Worm (Caenorhabditis elegans): ENCODE data around the gene K08F8.7.

DNA sequence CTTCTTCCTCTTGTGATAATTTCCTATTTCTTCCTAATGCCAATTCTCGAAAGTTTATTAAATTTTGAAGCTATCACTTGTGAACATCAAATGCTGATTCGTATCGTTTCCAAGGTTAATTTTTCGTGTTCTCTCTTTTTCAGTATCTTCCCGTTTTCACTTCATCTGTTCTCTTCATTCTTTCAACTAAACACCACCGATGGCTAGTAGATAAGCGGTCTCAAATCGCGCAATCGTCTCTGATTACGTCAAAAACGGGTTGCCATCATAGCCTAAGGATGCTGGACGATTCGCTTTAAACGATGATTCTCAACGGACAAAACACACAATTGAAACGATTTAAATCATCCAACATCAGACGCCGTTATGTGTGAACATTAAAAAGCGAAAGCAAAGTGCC lies 37.6 kb downstream of the K08F8.7 start:
- TF ChIP-seq ztf-11 (tag; optimal IDR thresholded peaks at IDR 0.05) (no peak), snpc-4 (tag; optimal IDR thresholded peaks at IDR 0.05) (no peak), lin-13 (GFP tag; optimal IDR thresholded peaks at IDR 0.05) (no peak), ama-1 (optimal IDR thresholded peaks at IDR 0.05) (no peak), nhr-77 (tag; optimal IDR thresholded peaks at IDR 0.05) (no peak), nhr-129 (tag; optimal IDR thresholded peaks at IDR 0.05) (no peak), egl-27 (tag; optimal IDR thresholded peaks at IDR 0.05) (no peak)

Data from whole organism, L2 larva.